Worm (Caenorhabditis elegans) whole organism, young adult: ENCODE results near the gene mett-10.

Experiments
- C06A6.2 ChIP-seq: fragments of 200-800 bp; sonication (Bioruptor generic); conservative IDR thresholded peaks from 2 replicates; pipeline ENCODE4 v1.3.6; 2022; ENCODE audit warnings: missing genetic modification characterization, missing compliant biosample characterization
- C17E4.6 ChIP-seq: fragments of 200-800 bp; sonication (Bioruptor generic); IDR thresholded peaks from 2 replicates; pipeline ENCODE4 v1.3.6; 2022; ENCODE audit warnings: missing genetic modification reagents, missing genetic modification characterization, missing compliant biosample characterization
- D2030.7 ChIP-seq: fragments of 200-800 bp; sonication (Bioruptor generic); IDR thresholded peaks from 2 replicates; pipeline ENCODE4 v1.3.6; 2022; ENCODE audit warnings: missing genetic modification reagents, missing genetic modification characterization, missing compliant biosample characterization
- F22D6.2 ChIP-seq: sonication (generic microtip); optimal IDR thresholded peaks from 2 replicates; lab custom pipeline; 2016; ENCODE audit warnings: mild to moderate bottlenecking, missing genetic modification characterization, missing compliant biosample characterization
- F23B12.7 ChIP-seq: sonication (generic microtip); optimal IDR thresholded peaks from 2 replicates; lab custom pipeline; 2017; ENCODE audit warnings: missing genetic modification characterization, mild to moderate bottlenecking, missing compliant biosample characterization, antibody characterized with exemption, moderate library complexity; ENCODE audit not compliant: insufficient read depth
- F39B2.1 ChIP-seq: fragments of 200-800 bp; sonication (Bioruptor generic); IDR thresholded peaks from 2 replicates; pipeline ENCODE4 v1.3.6; 2022; ENCODE audit warnings: missing genetic modification reagents, missing genetic modification characterization, missing compliant biosample characterization
- F49E8.2 ChIP-seq: sonication (generic microtip); optimal IDR thresholded peaks from 3 replicates; lab custom pipeline; 2017; ENCODE audit warnings: missing genetic modification characterization, mild to moderate bottlenecking, missing compliant biosample characterization, antibody characterized with exemption, moderate library complexity; ENCODE audit not compliant: insufficient read depth
- F52B5.7 ChIP-seq: sonication (generic microtip); optimal IDR thresholded peaks from 2 replicates; lab custom pipeline; 2016; ENCODE audit warnings: mild to moderate bottlenecking, missing genetic modification characterization, missing compliant biosample characterization
- F57C9.4 ChIP-seq: sonication (generic microtip); optimal IDR thresholded peaks from 2 replicates; lab custom pipeline; 2017; ENCODE audit warnings: mild to moderate bottlenecking, missing genetic modification characterization, missing compliant biosample characterization
- K11D2.4 ChIP-seq: fragments of 200-800 bp; sonication (Bioruptor generic); IDR thresholded peaks from 2 replicates; pipeline ENCODE4 v1.3.6; 2022; ENCODE audit warnings: missing genetic modification reagents, missing genetic modification characterization, missing compliant biosample characterization
- T26A5.8 ChIP-seq: sonication (generic microtip); optimal IDR thresholded peaks from 2 replicates; lab custom pipeline; 2016; ENCODE audit warnings: missing genetic modification characterization, missing compliant biosample characterization
- Y79H2A.3 ChIP-seq: fragments of 200-800 bp; sonication (Bioruptor generic); conservative IDR thresholded peaks from 2 replicates; pipeline ENCODE4 v1.3.6; 2022; ENCODE audit warnings: missing genetic modification reagents, missing genetic modification characterization, missing compliant biosample characterization
- athp-1 ChIP-seq: sonication (generic microtip); optimal IDR thresholded peaks from 2 replicates; lab custom pipeline; 2017; ENCODE audit warnings: mild to moderate bottlenecking, missing genetic modification characterization, missing compliant biosample characterization
- ccch-3 ChIP-seq: fragments of 200-800 bp; sonication (Bioruptor generic); optimal IDR thresholded peaks from 2 replicates; lab custom pipeline; 2018; ENCODE audit warnings: mild to moderate bottlenecking, missing genetic modification characterization, missing compliant biosample characterization
- ceh-27 ChIP-seq: fragments of 200-800 bp; sonication (Bioruptor generic); optimal IDR thresholded peaks from 2 replicates; lab custom pipeline; 2018; ENCODE audit warnings: mild to moderate bottlenecking, missing genetic modification characterization, moderate library complexity, missing compliant biosample characterization
- ceh-40 ChIP-seq: fragments of 200-800 bp; sonication (Bioruptor generic); IDR thresholded peaks from 2 replicates; pipeline ENCODE4 v1.3.6; 2022; ENCODE audit warnings: missing genetic modification characterization, missing compliant biosample characterization
- ceh-58 ChIP-seq: fragments of 200-800 bp; sonication (Bioruptor generic); IDR thresholded peaks from 2 replicates; pipeline ENCODE4 v1.3.6; 2022; ENCODE audit warnings: missing genetic modification characterization, missing compliant biosample characterization
- chd-7 ChIP-seq: sonication (generic microtip); optimal IDR thresholded peaks from 2 replicates; lab custom pipeline; 2016; ENCODE audit warnings: mild to moderate bottlenecking, missing genetic modification characterization, moderate library complexity, missing compliant biosample characterization
- dpff-1 ChIP-seq: sonication (generic microtip); optimal IDR thresholded peaks from 2 replicates; lab custom pipeline; 2017; ENCODE audit warnings: mild to moderate bottlenecking, missing genetic modification characterization, missing compliant biosample characterization
- dpl-1 ChIP-seq: fragments of 150-350 bp; optimal IDR thresholded peaks from 2 replicates; lab custom pipeline; 2014; ENCODE audit warnings: missing biosample characterization, missing genetic modification reagents, missing genetic modification characterization
- efl-1 ChIP-seq: fragments of 150-350 bp; optimal IDR thresholded peaks from 2 replicates; lab custom pipeline; 2014; ENCODE audit warnings: missing biosample characterization, missing genetic modification reagents, missing genetic modification characterization
- egrh-3 ChIP-seq: fragments of 200-800 bp; sonication (Bioruptor generic); IDR thresholded peaks from 2 replicates; pipeline ENCODE4 v1.3.6; 2022; ENCODE audit warnings: missing genetic modification reagents, missing genetic modification characterization, missing compliant biosample characterization
- fkh-3 ChIP-seq: sonication (generic microtip); optimal IDR thresholded peaks from 2 replicates; lab custom pipeline; 2016; ENCODE audit warnings: mild to moderate bottlenecking, missing genetic modification characterization, missing compliant biosample characterization
- him-1 ChIP-seq: sonication (generic microtip); optimal IDR thresholded peaks from 2 replicates; lab custom pipeline; 2016; ENCODE audit warnings: missing genotype, missing genetic modification reagents, missing genetic modification characterization, missing compliant biosample characterization
- hmg-1.2 ChIP-seq: fragments of 200-800 bp; sonication (Bioruptor generic); IDR thresholded peaks from 2 replicates; pipeline ENCODE4 v1.3.6; 2022; ENCODE audit warnings: missing genetic modification reagents, missing genetic modification characterization, missing compliant biosample characterization
- hrde-1 ChIP-seq: sonication (generic microtip); optimal IDR thresholded peaks from 2 replicates; lab custom pipeline; 2016; ENCODE audit warnings: missing genetic modification characterization, mild to moderate bottlenecking, missing compliant biosample characterization, moderate library complexity, missing genotype, missing genetic modification reagents, borderline replicate concordance
- let-607 ChIP-seq, 2 experiments: fragments of 200-800 bp in 1 of 2; sonication (Bioruptor generic) in 1 of 2; sonication (generic microtip) in 1 of 2; optimal IDR thresholded peaks; 2 replicates each; lab custom pipeline; 2016 to 2018; ENCODE audit warnings: mild to moderate bottlenecking in 2 of 2, missing compliant biosample characterization in 2 of 2, missing genetic modification characterization in 2 of 2, moderate library complexity in 2 of 2, missing genotype in 1 of 2
- lin-54 ChIP-seq: fragments of 200-800 bp; sonication (Bioruptor generic); optimal IDR thresholded peaks from 2 replicates; lab custom pipeline; 2018; ENCODE audit warnings: mild to moderate bottlenecking, missing genetic modification characterization, missing compliant biosample characterization
- lsy-27 ChIP-seq: sonication (generic microtip); optimal IDR thresholded peaks from 2 replicates; lab custom pipeline; 2017; ENCODE audit warnings: missing genetic modification characterization, mild to moderate bottlenecking, missing compliant biosample characterization, antibody characterized with exemption, missing genotype, borderline replicate concordance; ENCODE audit not compliant: insufficient read depth
- madf-10 ChIP-seq: sonication (generic microtip); optimal IDR thresholded peaks from 2 replicates; lab custom pipeline; 2016; ENCODE audit warnings: mild to moderate bottlenecking, missing genetic modification characterization, missing compliant biosample characterization
- madf-8 ChIP-seq: fragments of 200-800 bp; sonication (Bioruptor generic); conservative IDR thresholded peaks from 2 replicates; pipeline ENCODE4 v1.3.6; 2022; ENCODE audit warnings: missing genetic modification reagents, missing genetic modification characterization, missing compliant biosample characterization
- mcd-1 ChIP-seq: fragments of 200-800 bp; sonication (Bioruptor generic); IDR thresholded peaks from 2 replicates; pipeline ENCODE4 v1.3.6; 2022; ENCODE audit warnings: missing genetic modification reagents, missing genetic modification characterization, missing compliant biosample characterization
- mes-4 ChIP-seq: sonication (generic microtip); optimal IDR thresholded peaks from 2 replicates; lab custom pipeline; 2016; ENCODE audit warnings: missing genotype, missing genetic modification characterization, missing compliant biosample characterization
- mxl-1 ChIP-seq: sonication (generic microtip); optimal IDR thresholded peaks from 2 replicates; lab custom pipeline; 2016; ENCODE audit warnings: missing genetic modification characterization, missing compliant biosample characterization
- nfya-1 ChIP-seq: sonication (generic microtip); optimal IDR thresholded peaks from 2 replicates; lab custom pipeline; 2017; ENCODE audit warnings: antibody characterized with exemption, missing compliant biosample characterization, missing genetic modification characterization, borderline replicate concordance; ENCODE audit not compliant: insufficient read depth
- nfyb-1 ChIP-seq: fragments of 200-800 bp; sonication (Bioruptor generic); IDR thresholded peaks from 2 replicates; pipeline ENCODE4 v1.3.6; 2022; ENCODE audit warnings: missing genetic modification reagents, missing genetic modification characterization, missing compliant biosample characterization
- nhr-90 ChIP-seq: sonication (generic microtip); optimal IDR thresholded peaks from 2 replicates; lab custom pipeline; 2016; ENCODE audit warnings: missing genotype, mild to moderate bottlenecking, missing genetic modification characterization, missing compliant biosample characterization
- pbrm-1 ChIP-seq: fragments of 200-800 bp; sonication (Bioruptor generic); IDR thresholded peaks from 2 replicates; pipeline ENCODE4 v1.3.6; 2022; ENCODE audit warnings: missing genetic modification reagents, missing genetic modification characterization, missing compliant biosample characterization
- pha-4 ChIP-seq: fragments of 150-350 bp; sonication (generic microtip); optimal IDR thresholded peaks from 2 replicates; lab custom pipeline; 2014; ENCODE audit warnings: missing biosample characterization, missing genetic modification reagents, missing genetic modification characterization
- repo-1 ChIP-seq: sonication (generic microtip); optimal IDR thresholded peaks from 2 replicates; lab custom pipeline; 2017; ENCODE audit warnings: mild to moderate bottlenecking, missing genetic modification characterization, missing compliant biosample characterization
- sdz-38 ChIP-seq: sonication (generic microtip); optimal IDR thresholded peaks from 2 replicates; lab custom pipeline; 2016; ENCODE audit warnings: missing genotype, missing genetic modification characterization, missing compliant biosample characterization
- sea-2 ChIP-seq: fragments of 200-800 bp; sonication (Bioruptor generic); IDR thresholded peaks from 2 replicates; pipeline ENCODE4 v1.3.6; 2022; ENCODE audit warnings: missing genetic modification characterization, missing compliant biosample characterization
- snpc-3.4 ChIP-seq: sonication (generic microtip); optimal IDR thresholded peaks from 2 replicates; lab custom pipeline; 2017; ENCODE audit warnings: missing genetic modification characterization, mild to moderate bottlenecking, missing compliant biosample characterization, antibody characterized with exemption, moderate library complexity, missing genotype, missing genetic modification reagents
- tbx-9 ChIP-seq: sonication (generic microtip); optimal IDR thresholded peaks from 2 replicates; lab custom pipeline; 2016; ENCODE audit warnings: borderline replicate concordance, missing genetic modification characterization, inconsistent platforms, missing compliant biosample characterization
- xnd-1 ChIP-seq: sonication (generic microtip); optimal IDR thresholded peaks from 2 replicates; lab custom pipeline; 2016; ENCODE audit warnings: missing genotype, missing genetic modification reagents, missing genetic modification characterization, missing compliant biosample characterization
- zim-3 ChIP-seq: sonication (generic microtip); optimal IDR thresholded peaks from 2 replicates; lab custom pipeline; 2017; ENCODE audit warnings: mild to moderate bottlenecking, missing genetic modification characterization, moderate library complexity, missing compliant biosample characterization
- ztf-26 ChIP-seq: sonication (generic microtip); optimal IDR thresholded peaks from 2 replicates; lab custom pipeline; 2017; ENCODE audit warnings: missing genetic modification characterization, missing compliant biosample characterization
- ztf-28 ChIP-seq: fragments of 200-800 bp; sonication (Bioruptor generic); IDR thresholded peaks from 2 replicates; pipeline ENCODE4 v1.3.6; 2022; ENCODE audit warnings: missing genetic modification reagents, missing genetic modification characterization, missing compliant biosample characterization

The mett-10 gene

ce11 chrIII:10123586-10124233, 8.9 kb downstream of the mett-10 start, which contains the start of gene ttll-4 (continued):
- TF ChIP-seq ceh-27 (GFP tag; lab: Kevin White, UChicago) = peak; percentile 47
- TF ChIP-seq snpc-3.4 = no peak
- TF ChIP-seq F22D6.2 (tag; lab: Kevin White, UChicago) = no peak
- TF ChIP-seq madf-10 = no peak
- TF ChIP-seq mcd-1 (GFP tag; lab: Robert Waterston, UW) = peak; percentile 90
- no peak for TF ChIP-seq C17E4.6 (GFP tag; lab: Robert Waterston, UW)
- no peak for TF ChIP-seq nhr-90 (tag; lab: Kevin White, UChicago)
- TF ChIP-seq ceh-58 = no peak
- TF ChIP-seq hmg-1.2 (GFP tag; lab: Robert Waterston, UW) = no peak; the same call in 1 of the 2 replicates
- peak; percentile 15 for TF ChIP-seq lin-54
- TF ChIP-seq ztf-26 (tag; lab: Kevin White, UChicago) = no peak
- no peak for TF ChIP-seq F52B5.7
- no peak for TF ChIP-seq ccch-3 (GFP tag; lab: Kevin White, UChicago)
- peak; percentile 6 for TF ChIP-seq chd-7 (tag; lab: Kevin White, UChicago)
- TF ChIP-seq Y79H2A.3 (GFP tag; lab: Robert Waterston, UW) = no peak
- TF ChIP-seq D2030.7 (GFP tag; lab: Robert Waterston, UW) = peak; percentile 61; the same call in 1 of the 2 replicates
- TF ChIP-seq efl-1 = no peak
- no peak for TF ChIP-seq nfya-1
- no peak for TF ChIP-seq F57C9.4 (tag; lab: Kevin White, UChicago)
- TF ChIP-seq nfyb-1 (GFP tag; lab: Robert Waterston, UW) = no peak
- TF ChIP-seq F23B12.7 = no peak
- no peak for TF ChIP-seq pha-4 (tag; lab: Kevin White, UChicago)
- no peak for TF ChIP-seq F39B2.1 (GFP tag; lab: Robert Waterston, UW)
- TF ChIP-seq let-607 (tag; optimal IDR thresholded peaks at IDR 0.05; lab: Kevin White, UChicago) = no peak
- no peak for TF ChIP-seq mes-4 (tag; lab: Kevin White, UChicago)
- TF ChIP-seq K11D2.4 = no peak
- TF ChIP-seq dpl-1 = no peak
- TF ChIP-seq madf-8 = no peak
- TF ChIP-seq pbrm-1 = peak; percentile 45; the same call in 1 of the 2 replicates
- TF ChIP-seq zim-3 (tag; lab: Kevin White, UChicago) = no peak
- no peak for TF ChIP-seq sdz-38
- TF ChIP-seq xnd-1 (tag; lab: Kevin White, UChicago) = no peak
- no peak for TF ChIP-seq sea-2 (GFP tag; lab: Robert Waterston, UW)
- TF ChIP-seq dpff-1 = no peak
- TF ChIP-seq him-1 (tag; lab: Kevin White, UChicago) = no peak
- TF ChIP-seq ztf-28 = 0 out of 2 replicates have a peak, but pooled peaks have one; percentile 64
- TF ChIP-seq lsy-27 (tag; lab: Kevin White, UChicago) = no peak
- TF ChIP-seq C06A6.2 = peak; percentile 60; the same call in 1 of the 2 replicates
- TF ChIP-seq F49E8.2 = no peak
- no peak for TF ChIP-seq tbx-9 (tag; lab: Kevin White, UChicago)
- TF ChIP-seq ceh-40 = no peak
- no peak for TF ChIP-seq T26A5.8 (tag; lab: Kevin White, UChicago)
- no peak for TF ChIP-seq mxl-1
- no peak for TF ChIP-seq athp-1
- TF ChIP-seq egrh-3 (GFP tag; lab: Robert Waterston, UW) = peak; percentile 63
- TF ChIP-seq fkh-3 (tag; lab: Kevin White, UChicago) = no peak
- TF ChIP-seq repo-1 = no peak
- no peak for TF ChIP-seq hrde-1 (tag; lab: Kevin White, UChicago)
